Worm (Caenorhabditis elegans): ENCODE results near the gene cpg-23.
A peak's percentile ranks its signal among the peaks of the same experiment; 100 is the strongest.

Gene cpg-23

ce11 chrV:19181684-19182083 lies 41.1 kb downstream of the cpg-23 start:
- TF ChIP-seq nhr-28 (tag; optimal IDR thresholded peaks at IDR 0.05) (no peak), elt-3 (tag; optimal IDR thresholded peaks at IDR 0.05) (no peak), lin-14 (GFP tag; optimal IDR thresholded peaks at IDR 0.05) (peak; percentile 23), nhr-85 (tag) (peak; percentile 64), lsy-2 (tag; optimal IDR thresholded peaks at IDR 0.05) (no peak)

- TF ChIP-seq ceh-63 (GFP tag; optimal IDR thresholded peaks at IDR 0.05) (no peak), C34B4.2 (tag; optimal IDR thresholded peaks at IDR 0.05) (no peak), dpl-1 (GFP tag; optimal IDR thresholded peaks at IDR 0.05) (peak; percentile 36 to 52 (median 36)), lir-3 (tag; optimal IDR thresholded peaks at IDR 0.05; ENCODE audit: poor library complexity) (no peak), xbp-1 (tag; optimal IDR thresholded peaks at IDR 0.05) (peak; percentile 70), nhr-85 (tag) (peak; percentile 63), lin-35 (GFP tag; optimal IDR thresholded peaks at IDR 0.05) (peak; percentile 49 to 53), isw-1 (GFP tag; IDR thresholded peaks at IDR 0.05) (peak; percentile 61), snpc-4 (tag; optimal IDR thresholded peaks at IDR 0.05) (peak; percentile 46), hpl-2 (GFP tag; optimal IDR thresholded peaks at IDR 0.05) (peak; percentile 7), mep-1 (tag; optimal IDR thresholded peaks at IDR 0.05) (peak; percentile 44), snu-23 (GFP tag; optimal IDR thresholded peaks at IDR 0.05) (peak; percentile 78), fkh-8 (tag; optimal IDR thresholded peaks at IDR 0.05) (peak; percentile 65), nhr-19 (GFP tag; conservative IDR thresholded peaks at IDR 0.05) (peak; percentile 66), blmp-1 (tag; optimal IDR thresholded peaks at IDR 0.05) (peak; percentile 21), skn-1 (tag; optimal IDR thresholded peaks at IDR 0.05) (peak; percentile 9), unc-30 (tag; optimal IDR thresholded peaks at IDR 0.05) (no peak), unc-86 (tag; optimal IDR thresholded peaks at IDR 0.05) (peak; percentile 48), rnt-1 (tag; optimal IDR thresholded peaks at IDR 0.05) (no peak), lsy-2 (tag; optimal IDR thresholded peaks at IDR 0.05) (peak; percentile 42 to 73), tbx-2 (tag; optimal IDR thresholded peaks at IDR 0.05) (peak; percentile 61), lin-13 (GFP tag; optimal IDR thresholded peaks at IDR 0.05) (no peak), unc-130 (tag; optimal IDR thresholded peaks at IDR 0.05) (no peak), lin-39 (tag; optimal IDR thresholded peaks at IDR 0.05) (peak; percentile 23), pax-3 (tag; optimal IDR thresholded peaks at IDR 0.05) (peak; percentile 38), nhr-47 (tag; optimal IDR thresholded peaks at IDR 0.05) (peak; percentile 81), ceh-82 (tag; optimal IDR thresholded peaks at IDR 0.05) (peak in 1 of 3 experiments; percentile 28), swsn-7 (tag; optimal IDR thresholded peaks at IDR 0.05) (peak; percentile 56), nhr-77 (tag; optimal IDR thresholded peaks at IDR 0.05) (peak; percentile 49), unc-62 (GFP tag; optimal IDR thresholded peaks at IDR 0.05) (no peak), irx-1 (tag; optimal IDR thresholded peaks at IDR 0.05) (peak; percentile 59), efl-1 (optimal IDR thresholded peaks at IDR 0.05) (peak; percentile 30 to 52), efl-1 (GFP tag; optimal IDR thresholded peaks at IDR 0.05 in 1 of 2) (peak; percentile 26 to 88), lin-15B (tag; optimal IDR thresholded peaks at IDR 0.05) (peak; percentile 44), F16B12.6 (tag; optimal IDR thresholded peaks at IDR 0.05) (peak; percentile 1), aly-2 (tag; optimal IDR thresholded peaks at IDR 0.05) (peak; percentile 21), C16A3.4 (tag; optimal IDR thresholded peaks at IDR 0.05) (peak; percentile 18)
These were observed 49.5 kb downstream of the cpg-23 start, which contains the start of the genes Y39B6A.3 and pph-5 for ce11 chrV:19189963-19190597. TSS of gene Y39B6A.3 (minus strand) at chrV:19190013. TSS of gene pph-5 (plus strand) at chrV:19190547.

Data from whole organism, L1 larva.